Worm (Caenorhabditis elegans): Measurements from ENCODE around the gene srbc-34.

ce11 chrV:20196671-20197070 is 9.4 kb upstream of the srbc-34 start, which contains the start of gene ftr-1:
- TF ChIP-seq him-1 (tag; optimal IDR thresholded peaks at IDR 0.05) = no peak
- TF ChIP-seq dao-5 (tag; optimal IDR thresholded peaks at IDR 0.05) = no peak
- TF ChIP-seq W03F9.2 (tag; optimal IDR thresholded peaks at IDR 0.05) = no peak

All from whole organism, L4/young adult.